Fruit fly (Drosophila melanogaster) whole organism, embryonic: ENCODE data around the gene Tg.

Source experiments
- Atf3 ChIP-seq: fragments of 200-800 bp; sonication (Bioruptor generic); optimal IDR thresholded peaks from 3 replicates; lab custom pipeline; 2016; ENCODE audit warnings: missing biosample characterization, missing genetic modification characterization
- CG10959 ChIP-seq: fragments of 200-800 bp; sonication (Bioruptor generic); IDR thresholded peaks from 2 replicates; pipeline ENCODE4 v1.3.6; 2022; ENCODE audit warnings: missing biosample characterization, missing genetic modification characterization
- CG10979 ChIP-seq: fragments of 200-800 bp; sonication (Bioruptor generic); optimal IDR thresholded peaks from 2 replicates; lab custom pipeline; 2018; ENCODE audit warnings: missing biosample characterization, mild to moderate bottlenecking, missing genetic modification characterization, moderate library complexity
- CG11085 ChIP-seq: fragments of 200-800 bp; sonication (Bioruptor generic); IDR thresholded peaks from 2 replicates; pipeline ENCODE4 v1.3.6; 2022; ENCODE audit warnings: missing biosample characterization, missing genetic modification characterization
- CG11398 ChIP-seq: fragments of 200-800 bp; sonication (Bioruptor generic); optimal IDR thresholded peaks from 2 replicates; lab custom pipeline; 2016; ENCODE audit warnings: missing biosample characterization, missing genetic modification characterization
- CG11695 ChIP-seq: fragments of 200-800 bp; sonication (Bioruptor generic); IDR thresholded peaks from 3 replicates; pipeline ENCODE4 v1.3.6; 2022; ENCODE audit warnings: missing biosample characterization, missing genetic modification characterization
- CG13424 ChIP-seq: fragments of 200-800 bp; sonication (Bioruptor generic); optimal IDR thresholded peaks from 2 replicates; lab custom pipeline; 2019; ENCODE audit warnings: missing biosample characterization, mild to moderate bottlenecking, missing genetic modification characterization, moderate library complexity
- CG15514 ChIP-seq: fragments of 200-800 bp; sonication (Bioruptor generic); optimal IDR thresholded peaks from 3 replicates; lab custom pipeline; 2017; ENCODE audit warnings: missing biosample characterization, missing genetic modification characterization, mild to moderate bottlenecking, moderate library complexity, missing genetic modification reagents
- CG16813 ChIP-seq: fragments of 200-800 bp; sonication (Bioruptor generic); IDR thresholded peaks from 3 replicates; pipeline ENCODE4 v1.3.6; 2022; ENCODE audit warnings: missing biosample characterization, missing genetic modification characterization; ENCODE audit not compliant: partially characterized antibody
- CG1792 ChIP-seq: fragments of 200-800 bp; sonication (Bioruptor generic); optimal IDR thresholded peaks from 2 replicates; lab custom pipeline; 2016; ENCODE audit warnings: missing biosample characterization, missing genetic modification characterization
- CG2678 ChIP-seq: fragments of 200-800 bp; sonication (Bioruptor generic); optimal IDR thresholded peaks from 3 replicates; lab custom pipeline; 2019; ENCODE audit warnings: missing biosample characterization, mild to moderate bottlenecking, missing genetic modification characterization, moderate library complexity
- CG32772 ChIP-seq: fragments of 200-800 bp; sonication (Bioruptor generic); IDR thresholded peaks from 2 replicates; pipeline ENCODE4 v1.3.6; 2022; ENCODE audit warnings: missing biosample characterization, missing genetic modification characterization
- CG4707 ChIP-seq: fragments of 200-800 bp; sonication (Bioruptor generic); optimal IDR thresholded peaks from 2 replicates; lab custom pipeline; 2018; ENCODE audit warnings: missing biosample characterization, mild to moderate bottlenecking, missing genetic modification characterization, moderate library complexity
- CG8944 ChIP-seq: fragments of 200-800 bp; sonication (Bioruptor generic); optimal IDR thresholded peaks from 3 replicates; lab custom pipeline; 2016; ENCODE audit warnings: missing biosample characterization, missing genetic modification characterization
- Camta ChIP-seq: fragments of 200-800 bp; sonication (Bioruptor generic); optimal IDR thresholded peaks from 2 replicates; lab custom pipeline; 2016; ENCODE audit warnings: missing biosample characterization, missing genetic modification characterization
- Dad ChIP-seq: fragments of 200-800 bp; sonication (Bioruptor generic); optimal IDR thresholded peaks from 3 replicates; lab custom pipeline; 2016; ENCODE audit warnings: missing biosample characterization, missing genetic modification characterization
- Elba2 ChIP-seq: fragments of 200-800 bp; sonication (Bioruptor generic); optimal IDR thresholded peaks from 3 replicates; lab custom pipeline; 2016; ENCODE audit warnings: missing biosample characterization, missing genetic modification characterization
- Ets65A ChIP-seq: fragments of 200-800 bp; sonication (Bioruptor generic); peaks from one replicate; lab custom pipeline; 2016; ENCODE audit warnings: missing biosample characterization, missing genetic modification characterization
- Fer1 ChIP-seq: fragments of 200-800 bp; sonication (Bioruptor generic); optimal IDR thresholded peaks from 2 replicates; lab custom pipeline; 2017; ENCODE audit warnings: missing biosample characterization, mild to moderate bottlenecking, missing genetic modification characterization
- Hand ChIP-seq: fragments of 200-800 bp; sonication (Bioruptor generic); optimal IDR thresholded peaks from 2 replicates; lab custom pipeline; 2017; ENCODE audit warnings: mild to moderate bottlenecking, missing biosample characterization, missing genetic modification reagents, missing genetic modification characterization
- HmgD ChIP-seq: fragments of 200-800 bp; sonication (Bioruptor generic); optimal IDR thresholded peaks from 3 replicates; lab custom pipeline; 2016; ENCODE audit warnings: missing biosample characterization, missing genetic modification characterization
- Hr51 ChIP-seq, 2 experiments: fragments of 200-800 bp; sonication (Bioruptor generic); optimal IDR thresholded peaks; 2 replicates in 1 of 2; 3 replicates in 1 of 2; lab custom pipeline; 2016 to 2018; ENCODE audit warnings: missing biosample characterization in 2 of 2, missing genetic modification characterization in 2 of 2, mild to moderate bottlenecking in 1 of 2, moderate library complexity in 1 of 2
- Meics ChIP-seq: fragments of 200-800 bp; sonication (Bioruptor generic); optimal IDR thresholded peaks from 2 replicates; lab custom pipeline; 2017; ENCODE audit warnings: missing biosample characterization, mild to moderate bottlenecking, missing genetic modification characterization
- Mrtf ChIP-seq: fragments of 200-800 bp; sonication (Bioruptor generic); IDR thresholded peaks from 3 replicates; pipeline ENCODE4 v1.3.6; 2022; ENCODE audit warnings: missing biosample characterization, missing genetic modification characterization
- Nf-YB ChIP-seq: fragments of 200-800 bp; sonication (Bioruptor generic); optimal IDR thresholded peaks from 3 replicates; lab custom pipeline; 2019; ENCODE audit warnings: missing biosample characterization, mild to moderate bottlenecking, missing genetic modification characterization, moderate library complexity
- Oli ChIP-seq: fragments of 200-800 bp; sonication (Bioruptor generic); optimal IDR thresholded peaks from 2 replicates; lab custom pipeline; 2018; ENCODE audit warnings: missing biosample characterization, mild to moderate bottlenecking, missing genetic modification characterization, moderate library complexity
- Optix ChIP-seq: fragments of 200-800 bp; sonication (Bioruptor generic); IDR thresholded peaks from 3 replicates; pipeline ENCODE4 v1.3.6; 2022; ENCODE audit warnings: missing biosample characterization, missing genetic modification characterization
- Ptx1 ChIP-seq: fragments of 200-800 bp; sonication (Bioruptor generic); IDR thresholded peaks from 2 replicates; pipeline ENCODE4 v1.3.6; 2022; ENCODE audit warnings: missing biosample characterization, missing genetic modification characterization
- amos ChIP-seq: fragments of 200-800 bp; sonication (Bioruptor generic); IDR thresholded peaks from 2 replicates; pipeline ENCODE4 v1.3.6; 2022; ENCODE audit warnings: missing biosample characterization, missing genetic modification characterization; ENCODE audit not compliant: partially characterized antibody
- bcd ChIP-seq: fragments of 200-800 bp; sonication (Bioruptor generic); optimal IDR thresholded peaks from 2 replicates; lab custom pipeline; 2017; ENCODE audit warnings: missing biosample characterization, mild to moderate bottlenecking, missing genetic modification characterization
- caup ChIP-seq: fragments of 200-800 bp; sonication (Bioruptor generic); optimal IDR thresholded peaks from 3 replicates; lab custom pipeline; 2017; ENCODE audit warnings: missing biosample characterization, mild to moderate bottlenecking, missing genetic modification characterization, moderate library complexity; ENCODE audit not compliant: severe bottlenecking
- chn ChIP-seq: fragments of 200-800 bp; sonication (Bioruptor generic); optimal IDR thresholded peaks from 2 replicates; lab custom pipeline; 2016; ENCODE audit warnings: missing biosample characterization, missing genetic modification characterization
- ci ChIP-seq: fragments of 200-800 bp; sonication (Bioruptor generic); IDR thresholded peaks from 3 replicates; pipeline ENCODE4 v1.3.6; 2022; ENCODE audit warnings: missing biosample characterization, missing genetic modification characterization
- dpn ChIP-seq, 2 experiments: fragments of 200-800 bp; sonication (Bioruptor generic); optimal IDR thresholded peaks; 3 replicates each; lab custom pipeline; 2016; ENCODE audit warnings: missing biosample characterization in 2 of 2, missing genetic modification characterization in 2 of 2
- fd64A ChIP-seq: fragments of 200-800 bp; sonication (Bioruptor generic); optimal IDR thresholded peaks from 3 replicates; lab custom pipeline; 2018; ENCODE audit warnings: missing biosample characterization, mild to moderate bottlenecking, missing genetic modification characterization
- fu2 ChIP-seq: fragments of 200-800 bp; sonication (Bioruptor generic); optimal IDR thresholded peaks from 2 replicates; lab custom pipeline; 2016; ENCODE audit warnings: missing biosample characterization, missing genetic modification characterization
- gfzf ChIP-seq: fragments of 200-800 bp; sonication (Bioruptor generic); optimal IDR thresholded peaks from 2 replicates; lab custom pipeline; 2016; ENCODE audit warnings: missing biosample characterization, mild to moderate bottlenecking, missing genetic modification characterization, moderate library complexity
- kay ChIP-seq: fragments of 200-800 bp; sonication (Bioruptor generic); optimal IDR thresholded peaks from 2 replicates; lab custom pipeline; 2016; ENCODE audit warnings: missing biosample characterization, missing genetic modification characterization
- mam ChIP-seq: fragments of 200-800 bp; sonication (Bioruptor generic); optimal IDR thresholded peaks from 3 replicates; lab custom pipeline; 2016; ENCODE audit warnings: missing biosample characterization, missing genetic modification characterization
- nau ChIP-seq: fragments of 200-800 bp; sonication (Bioruptor generic); optimal IDR thresholded peaks from 3 replicates; lab custom pipeline; 2017; ENCODE audit warnings: missing biosample characterization, mild to moderate bottlenecking, missing genetic modification characterization, missing genetic modification reagents
- nom ChIP-seq: fragments of 200-800 bp; sonication (Bioruptor generic); optimal IDR thresholded peaks from 2 replicates; lab custom pipeline; 2017; ENCODE audit warnings: missing biosample characterization, missing genetic modification characterization, mild to moderate bottlenecking, moderate library complexity, missing genetic modification reagents
- row ChIP-seq: fragments of 200-800 bp; sonication (Bioruptor generic); IDR thresholded peaks from 3 replicates; pipeline ENCODE4 v1.3.6; 2022; ENCODE audit warnings: missing biosample characterization, missing genetic modification characterization
- shn ChIP-seq: fragments of 200-800 bp; sonication (Bioruptor generic); optimal IDR thresholded peaks from 3 replicates; lab custom pipeline; 2016; ENCODE audit warnings: missing biosample characterization, missing genetic modification characterization
- sna ChIP-seq: fragments of 200-800 bp; sonication (Bioruptor generic); IDR thresholded peaks from 2 replicates; pipeline ENCODE4 v1.3.6; 2022; ENCODE audit warnings: missing biosample characterization, missing genetic modification characterization; ENCODE audit not compliant: partially characterized antibody
- tna ChIP-seq: fragments of 200-800 bp; sonication (Bioruptor generic); IDR thresholded peaks from 2 replicates; pipeline ENCODE4 v1.3.6; 2022; ENCODE audit warnings: missing biosample characterization, missing genetic modification characterization; ENCODE audit not compliant: partially characterized antibody
- vnd ChIP-seq: fragments of 200-800 bp; sonication (Bioruptor generic); IDR thresholded peaks from 3 replicates; pipeline ENCODE4 v1.3.6; 2022; ENCODE audit warnings: missing biosample characterization, missing genetic modification characterization; ENCODE audit not compliant: partially characterized antibody
- zen2 ChIP-seq: fragments of 200-800 bp; sonication (Bioruptor generic); IDR thresholded peaks from 3 replicates; pipeline ENCODE4 v1.3.6; 2022; ENCODE audit warnings: missing biosample characterization, missing genetic modification characterization; ENCODE audit not compliant: partially characterized antibody
- zf30C ChIP-seq: fragments of 200-800 bp; sonication (Bioruptor generic); optimal IDR thresholded peaks from 3 replicates; lab custom pipeline; 2018; ENCODE audit warnings: missing biosample characterization, mild to moderate bottlenecking, missing genetic modification characterization

The Tg gene

dm6 chr2L:8042645-8043281, 31.6 kb downstream of the Tg start, which contains the start of gene RpL36A (continued):
- TF ChIP-seq CG13424 (peak; percentile 40), sna (0 out of 2 replicates have a peak, but pooled peaks have one; percentile 22), HmgD (GFP tag; lab: Kevin White, UChicago) (peak; percentile 69), CG2678 (tag; lab: Kevin White, UChicago) (no peak), fu2 (no peak), CG10979 (tag; lab: Kevin White, UChicago) (no peak), CG11398 (GFP tag; lab: Kevin White, UChicago) (peak; percentile 52), Hand (GFP tag; lab: Kevin White, UChicago) (peak; percentile 57), CG8944 (GFP tag; lab: Kevin White, UChicago) (peak; percentile 43), shn (GFP tag; lab: Kevin White, UChicago) (peak; percentile 46), caup (GFP tag; lab: Kevin White, UChicago) (peak; percentile 62), Atf3 (peak; percentile 28), CG1792 (GFP tag; lab: Kevin White, UChicago) (no peak), CG11695 (GFP tag; lab: Robert Waterston, UW) (no peak; the same call in 2 of the 3 replicates), CG4707 (GFP tag; lab: Kevin White, UChicago) (peak; percentile 61), chn (GFP tag; lab: Kevin White, UChicago) (peak; percentile 54), CG10959 (no peak; the same call in 1 of the 2 replicates), CG15514 (peak; percentile 52), Fer1 (peak; percentile 76), Camta (peak; percentile 43), dpn (GFP tag; optimal IDR thresholded peaks at IDR 0.05; lab: Kevin White, UChicago) (peak; percentile 18 to 60), zen2 (GFP tag; lab: Robert Waterston, UW) (peak; percentile 72), Hr51 (GFP tag; optimal IDR thresholded peaks at IDR 0.05; lab: Kevin White, UChicago) (peak; percentile 29 to 47), CG16813 (peak; percentile 93), vnd (GFP tag; lab: Robert Waterston, UW) (peak; percentile 83), Meics (peak; percentile 70), bcd (GFP tag; lab: Kevin White, UChicago) (peak; percentile 58), row (GFP tag; lab: Robert Waterston, UW) (peak; percentile 74), Dad (GFP tag; lab: Kevin White, UChicago) (peak; percentile 20), mam (GFP tag; lab: Kevin White, UChicago) (peak; percentile 66), Oli (tag; lab: Kevin White, UChicago) (no peak), zf30C (GFP tag; lab: Kevin White, UChicago) (no peak), ci (GFP tag; lab: Robert Waterston, UW) (peak; percentile 84), kay (no peak), CG11085 (GFP tag; lab: Robert Waterston, UW) (peak; percentile 43; the same call in 1 of the 2 replicates), Mrtf (GFP tag; lab: Robert Waterston, UW) (peak; percentile 49; the same call in 2 of the 3 replicates), nom (GFP tag; lab: Kevin White, UChicago) (peak; percentile 77), fd64A (peak; percentile 69), Ets65A (GFP tag; lab: Kevin White, UChicago) (peak; percentile 93), Optix (GFP tag; lab: Robert Waterston, UW) (0 out of 3 replicates have a peak, but pooled peaks have one; percentile 40), nau (GFP tag; lab: Kevin White, UChicago) (no peak), gfzf (GFP tag; lab: Kevin White, UChicago) (no peak), CG32772 (GFP tag; lab: Robert Waterston, UW) (peak; percentile 33; the same call in 1 of the 2 replicates), Ptx1 (GFP tag; lab: Robert Waterston, UW) (peak; percentile 47), Elba2 (GFP tag; lab: Kevin White, UChicago) (no peak), Nf-YB (GFP tag; lab: Kevin White, UChicago) (peak; percentile 25), amos (peak; percentile 97), tna (GFP tag; lab: Robert Waterston, UW) (peak; percentile 76)
